Fruit fly (Drosophila melanogaster): ENCODE measurements around the gene CG46448.

Gene CG46448

DNA sequence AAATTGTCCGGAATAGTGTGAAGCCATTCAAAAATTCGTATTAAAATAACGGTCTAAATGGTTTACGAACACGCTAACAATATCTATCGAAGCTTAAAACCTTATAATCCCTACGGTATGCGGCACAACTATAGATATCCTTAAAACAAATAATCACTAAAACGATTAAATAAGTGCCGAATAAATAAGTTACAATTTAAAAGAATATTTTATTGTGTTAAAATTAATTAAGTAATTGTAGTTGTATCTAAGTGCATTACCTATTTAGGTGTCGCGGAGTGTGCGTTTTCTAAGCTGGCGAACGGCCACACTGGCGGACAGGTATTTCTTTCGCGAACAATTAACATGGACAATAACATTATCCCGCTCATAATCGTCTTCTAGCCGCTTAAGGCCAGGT, 10.7 kb upstream of the CG46448 start, which contains the start of gene Eogt (continued):
- TF ChIP-seq Jarid2 (GFP tag; optimal IDR thresholded peaks at IDR 0.05) (peak; percentile 47), gcm (GFP tag; optimal IDR thresholded peaks at IDR 0.05) (peak; percentile 93), E2f1 (GFP tag; IDR thresholded peaks at IDR 0.05) (peak; percentile 98), CG12071 (GFP tag; optimal IDR thresholded peaks at IDR 0.05) (peak; percentile 56), pb (GFP tag; optimal IDR thresholded peaks at IDR 0.05) (no peak), CG4854 (GFP tag; optimal IDR thresholded peaks at IDR 0.05) (peak; percentile 71), sr (GFP tag; IDR thresholded peaks at IDR 0.05) (peak; percentile 82; the same call in 2 of the 3 replicates), CG8359 (GFP tag; optimal IDR thresholded peaks at IDR 0.05; ENCODE audit: borderline replicate concordance) (no peak), prd (optimal IDR thresholded peaks at IDR 0.05) (no peak), prd (GFP tag; IDR thresholded peaks at IDR 0.05) (peak; percentile 99), Dbx (GFP tag; IDR thresholded peaks at IDR 0.05) (peak; percentile 95), Spps (tag; optimal IDR thresholded peaks at IDR 0.05) (peak; percentile 85), CG6654 (GFP tag; optimal IDR thresholded peaks at IDR 0.05) (peak; percentile 70), Hr51 (GFP tag; optimal IDR thresholded peaks at IDR 0.05) (peak; percentile 63 to 92), CG32767 (GFP tag; IDR thresholded peaks at IDR 0.05) (peak; percentile 94), lmd (GFP tag; IDR thresholded peaks at IDR 0.05) (peak; percentile 96), CG1832 (GFP tag; optimal IDR thresholded peaks at IDR 0.05) (no peak), CG34224 (GFP tag; IDR thresholded peaks at IDR 0.05; ENCODE audit: partially characterized antibody) (no peak), CG16815 (GFP tag; optimal IDR thresholded peaks at IDR 0.05) (peak; percentile 95), CG8944 (GFP tag; optimal IDR thresholded peaks at IDR 0.05) (peak; percentile 68), salm (tag; optimal IDR thresholded peaks at IDR 0.05) (peak; percentile 90), wdn (GFP tag; IDR thresholded peaks at IDR 0.05) (peak; percentile 93), CG6813 (GFP tag; optimal IDR thresholded peaks at IDR 0.05) (peak; percentile 76), CG8281 (tag; optimal IDR thresholded peaks at IDR 0.05) (peak; percentile 75), NC2β (GFP tag; optimal IDR thresholded peaks at IDR 0.05) (peak; percentile 68), chn (GFP tag; optimal IDR thresholded peaks at IDR 0.05) (peak; percentile 86), CG16863 (GFP tag; optimal IDR thresholded peaks at IDR 0.05) (peak; percentile 55), nmo (GFP tag; optimal IDR thresholded peaks at IDR 0.05) (peak; percentile 97), Doc2 (GFP tag; IDR thresholded peaks at IDR 0.05) (0 out of 2 replicates have a peak, but pooled peaks have one; percentile 67), Bdp1 (GFP tag; optimal IDR thresholded peaks at IDR 0.05) (peak; percentile 68), dimm (GFP tag; IDR thresholded peaks at IDR 0.05) (peak; percentile 93), grn (GFP tag; optimal IDR thresholded peaks at IDR 0.05) (no peak), twi (tag; optimal IDR thresholded peaks at IDR 0.05) (peak; percentile 90), vnd (GFP tag; IDR thresholded peaks at IDR 0.05; ENCODE audit: partially characterized antibody) (no peak), h (optimal IDR thresholded peaks at IDR 0.05) (no peak), CG10366 (GFP tag; IDR thresholded peaks at IDR 0.05) (peak; percentile 97), Nf-YB (GFP tag; optimal IDR thresholded peaks at IDR 0.05) (peak; percentile 77), Trl (optimal IDR thresholded peaks at IDR 0.05) (no peak), Trl (GFP tag; optimal IDR thresholded peaks at IDR 0.05) (peak; percentile 59), dati (GFP tag; IDR thresholded peaks at IDR 0.05) (peak; percentile 95), hkb (optimal IDR thresholded peaks at IDR 0.05) (no peak), hkb (GFP tag; IDR thresholded peaks at IDR 0.05) (peak; percentile 96), Lpt (GFP tag; optimal IDR thresholded peaks at IDR 0.05) (no peak), chinmo (GFP tag; IDR thresholded peaks at IDR 0.05; ENCODE audit: partially characterized antibody) (no peak), tll (GFP tag; optimal IDR thresholded peaks at IDR 0.05) (peak in 1 of 2 experiments; percentile 28), Six4 (GFP tag; optimal IDR thresholded peaks at IDR 0.05) (peak; percentile 79), CG18619 (GFP tag; optimal IDR thresholded peaks at IDR 0.05) (peak; percentile 88), zfh1 (GFP tag; IDR thresholded peaks at IDR 0.05) (peak; percentile 98), MBD-R2 (GFP tag; IDR thresholded peaks at IDR 0.05) (peak; percentile 95), CG17829 (tag; optimal IDR thresholded peaks at IDR 0.05) (peak; percentile 93), lab (GFP tag; optimal IDR thresholded peaks at IDR 0.05) (peak; percentile 90), tna (GFP tag; IDR thresholded peaks at IDR 0.05; ENCODE audit: partially characterized antibody) (no peak)

Measured in whole organism, embryonic.